Worm (Caenorhabditis elegans) whole organism, early embryonic: ENCODE results near the gene Y82E9BL.6.
"Not testable (repeated sequence)": the region's sequence is repeated elsewhere in the genome, so short reads cannot be mapped to it uniquely, and the experiment has no call there.

Experiments
- B0310.2 ChIP-seq: sonication (generic microtip); optimal IDR thresholded peaks from 2 replicates; lab custom pipeline; 2016; ENCODE audit warnings: mild to moderate bottlenecking, missing genetic modification characterization, missing compliant biosample characterization
- F13C5.2 ChIP-seq: sonication (generic microtip); optimal IDR thresholded peaks from 2 replicates; lab custom pipeline; 2017; ENCODE audit warnings: mild to moderate bottlenecking, missing genetic modification characterization, inconsistent platforms, missing compliant biosample characterization
- aly-1 ChIP-seq: sonication (generic microtip); optimal IDR thresholded peaks from 2 replicates; lab custom pipeline; 2016; ENCODE audit warnings: missing genetic modification characterization, missing compliant biosample characterization
- ama-1 ChIP-seq: fragments of 150-350 bp; optimal IDR thresholded peaks from 2 replicates; lab custom pipeline; 2014
- ceh-13 ChIP-seq: fragments of 200-800 bp; sonication (Bioruptor generic); optimal IDR thresholded peaks from 2 replicates; lab custom pipeline; 2018; ENCODE audit warnings: mild to moderate bottlenecking, missing genetic modification characterization, missing compliant biosample characterization
- ceh-36 ChIP-seq: sonication (generic microtip); optimal IDR thresholded peaks from 2 replicates; lab custom pipeline; 2016; ENCODE audit warnings: missing genetic modification characterization, inconsistent platforms, missing compliant biosample characterization
- ets-7 ChIP-seq: sonication (generic microtip); optimal IDR thresholded peaks from 2 replicates; lab custom pipeline; 2016; ENCODE audit warnings: missing genotype, missing genetic modification characterization, missing compliant biosample characterization
- flt-1 ChIP-seq: fragments of 200-800 bp; sonication (Bioruptor generic); IDR thresholded peaks from 2 replicates; pipeline ENCODE4 v1.3.6; 2022; ENCODE audit warnings: missing genetic modification characterization, missing compliant biosample characterization
- hmbx-1 ChIP-seq: sonication (generic microtip); optimal IDR thresholded peaks from 2 replicates; lab custom pipeline; 2016; ENCODE audit warnings: mild to moderate bottlenecking, missing genetic modification characterization, missing compliant biosample characterization
- hmg-4 ChIP-seq: fragments of 200-800 bp; sonication (Bioruptor generic); optimal IDR thresholded peaks from 2 replicates; lab custom pipeline; 2018; ENCODE audit warnings: mild to moderate bottlenecking, missing genetic modification characterization, missing compliant biosample characterization
- hnd-1 ChIP-seq: sonication (generic microtip); optimal IDR thresholded peaks from 2 replicates; lab custom pipeline; 2016; ENCODE audit warnings: missing genetic modification characterization, missing compliant biosample characterization
- pes-1 ChIP-seq: fragments of 200-800 bp; sonication (Bioruptor generic); IDR thresholded peaks from 2 replicates; pipeline ENCODE4 v1.3.6; 2022; ENCODE audit warnings: missing genetic modification reagents, missing genetic modification characterization, missing compliant biosample characterization
- scrt-1 ChIP-seq: fragments of 200-800 bp; sonication (Bioruptor generic); IDR thresholded peaks from 2 replicates; pipeline ENCODE4 v1.3.6; 2022; ENCODE audit warnings: missing genetic modification characterization, missing compliant biosample characterization
- sea-1 ChIP-seq: fragments of 200-800 bp; sonication (Bioruptor generic); conservative IDR thresholded peaks from 2 replicates; pipeline ENCODE4 v1.3.6; 2022; ENCODE audit warnings: missing genetic modification characterization, missing compliant biosample characterization
- tbx-11 ChIP-seq: fragments of 200-800 bp; sonication (Bioruptor generic); IDR thresholded peaks from 2 replicates; pipeline ENCODE4 v1.3.6; 2022; ENCODE audit warnings: missing genetic modification characterization, missing compliant biosample characterization
- tbx-37 ChIP-seq: fragments of 200-800 bp; sonication (Bioruptor generic); conservative IDR thresholded peaks from 2 replicates; pipeline ENCODE4 v1.3.6; 2022; ENCODE audit warnings: missing genetic modification reagents, missing genetic modification characterization, missing compliant biosample characterization
- tra-4 ChIP-seq: sonication (generic microtip); optimal IDR thresholded peaks from 2 replicates; lab custom pipeline; 2017; ENCODE audit warnings: missing genetic modification characterization, missing compliant biosample characterization

The Y82E9BL.6 gene

ce11 chrIII:1384092-1384491 lies 38.5 kb upstream of the Y82E9BL.6 start, which contains the start of the genes fbxa-138 and Y82E9BR.5:
Gene fbxa-138, minus strand, starts transcription at chrIII:1384252.
Gene Y82E9BR.5, plus strand, starts transcription at chrIII:1384370.
- TF ChIP-seq ceh-13 (GFP tag; lab: Kevin White, UChicago) (no peak), tra-4 (no peak), hnd-1 (tag; lab: Kevin White, UChicago) (no peak), tbx-37 (no peak), tbx-11 (GFP tag; lab: Robert Waterston, UW) (no peak), ama-1 (no peak), hmbx-1 (tag; lab: Kevin White, UChicago) (no peak), scrt-1 (no peak), hmg-4 (no peak)

ce11 chrIII:1383483-1383882 lies 37.9 kb upstream of the Y82E9BL.6 start:
- TF ChIP-seq B0310.2 (no peak), hmg-4 (no peak), aly-1 (tag; lab: Kevin White, UChicago) (no peak), ets-7 (no peak), hnd-1 (tag; lab: Kevin White, UChicago) (no peak), hmbx-1 (tag; lab: Kevin White, UChicago) (no peak), F13C5.2 (no peak), tbx-37 (no peak), sea-1 (GFP tag; lab: Robert Waterston, UW) (no peak), scrt-1 (no peak)

ce11 chrIII:1380535-1381274 lies 35.1 kb upstream of the Y82E9BL.6 start, which contains the start of the genes pals-21 and Y82E9BR.6:
Gene pals-21, minus strand, starts transcription at chrIII:1380635.
Gene Y82E9BR.6, plus strand, starts transcription at chrIII:1381224.
- TF ChIP-seq hnd-1 (tag; lab: Kevin White, UChicago) (no peak), sea-1 (GFP tag; lab: Robert Waterston, UW) (no peak), tra-4 (no peak), aly-1 (tag; lab: Kevin White, UChicago) (no peak), ets-7 (no peak), scrt-1 (no peak), ceh-36 (tag; lab: Kevin White, UChicago) (no peak), F13C5.2 (no peak), ama-1 (no peak), hmg-4 (no peak), ceh-13 (GFP tag; lab: Kevin White, UChicago) (no peak), tbx-37 (no peak), flt-1 (no peak), tbx-11 (GFP tag; lab: Robert Waterston, UW) (no peak), hmbx-1 (tag; lab: Kevin White, UChicago) (no peak), pes-1 (no peak), B0310.2 (no peak)

ce11 chrIII:1377903-1378302 lies 32.3 kb upstream of the Y82E9BL.6 start, which contains the start of gene pals-40:
Gene pals-40, minus strand, starts transcription at chrIII:1378003.
- not testable (repeated sequence) for TF ChIP-seq scrt-1; hmbx-1 (tag; lab: Kevin White, UChicago); tbx-11 (GFP tag; lab: Robert Waterston, UW)

- TF ChIP-seq sea-1 (GFP tag; lab: Robert Waterston, UW); ama-1; tbx-11 (GFP tag; lab: Robert Waterston, UW): not testable (repeated sequence)
Observed at ce11 chrIII:1375491-1375890, 29.9 kb upstream of the Y82E9BL.6 start, which contains the start of gene Y82E9BR.10. Gene Y82E9BR.10, minus strand, starts transcription at chrIII:1375591.

- no peak for TF ChIP-seq ama-1
Observed at ce11 chrIII:1374355-1374807, 28.8 kb upstream of the Y82E9BL.6 start, which contains the start of gene Y82E9BR.20. Gene Y82E9BR.20, plus strand, starts transcription at chrIII:1374405.

ce11 chrIII:1372563-1372962 lies 27.0 kb upstream of the Y82E9BL.6 start:
- TF ChIP-seq B0310.2 (no peak), aly-1 (tag; lab: Kevin White, UChicago) (no peak), ceh-36 (tag; lab: Kevin White, UChicago) (no peak), sea-1 (GFP tag; lab: Robert Waterston, UW) (no peak), hnd-1 (tag; lab: Kevin White, UChicago) (no peak), hmg-4 (no peak), ets-7 (no peak), scrt-1 (no peak), ama-1 (no peak), tbx-11 (GFP tag; lab: Robert Waterston, UW) (no peak), pes-1 (no peak), tra-4 (no peak)

- TF ChIP-seq hnd-1 (tag; lab: Kevin White, UChicago): no peak
- no peak for TF ChIP-seq hmg-4
- TF ChIP-seq tbx-11 (GFP tag; lab: Robert Waterston, UW): no peak
- no peak for TF ChIP-seq tbx-37
- no peak for TF ChIP-seq hmbx-1 (tag; lab: Kevin White, UChicago)
- no peak for TF ChIP-seq sea-1 (GFP tag; lab: Robert Waterston, UW)
- no peak for TF ChIP-seq tra-4
- no peak for TF ChIP-seq scrt-1
- no peak for TF ChIP-seq pes-1
- no peak for TF ChIP-seq B0310.2
- TF ChIP-seq aly-1 (tag; lab: Kevin White, UChicago): no peak
- TF ChIP-seq ceh-13 (GFP tag; lab: Kevin White, UChicago): no peak
- TF ChIP-seq ama-1: no peak
- TF ChIP-seq F13C5.2: no peak
- TF ChIP-seq flt-1: no peak
- no peak for TF ChIP-seq ceh-36 (tag; lab: Kevin White, UChicago)
- no peak for TF ChIP-seq ets-7
Observed at ce11 chrIII:1359669-1360068, 14.1 kb upstream of the Y82E9BL.6 start, which contains the start of gene Y82E9BR.9. Gene Y82E9BR.9, minus strand, starts transcription at chrIII:1359769.
